Fruit fly (Drosophila melanogaster): ENCODE results near the gene ImpE2.
A peak's percentile ranks its signal among the peaks of the same experiment; 100 is the strongest.

Gene ImpE2

dm6 chr3L:3517894-3518293, 5.4 kb upstream of the ImpE2 start (continued):
- peak; percentile 72 for TF ChIP-seq CG6808 (GFP tag; optimal IDR thresholded peaks at IDR 0.05)
- TF ChIP-seq CG6163 (GFP tag; IDR thresholded peaks at IDR 0.05) = peak; percentile 98
- TF ChIP-seq CG6792 (GFP tag; optimal IDR thresholded peaks at IDR 0.05) = peak; percentile 94
- TF ChIP-seq Sox15 (GFP tag; optimal IDR thresholded peaks at IDR 0.05) = peak; percentile 91
- TF ChIP-seq Sox102F (GFP tag; optimal IDR thresholded peaks at IDR 0.05) = peak; percentile 94
- TF ChIP-seq Hr38 (GFP tag; optimal IDR thresholded peaks at IDR 0.05) = peak; percentile 61
- peak; percentile 78 for TF ChIP-seq CG16779 (tag; optimal IDR thresholded peaks at IDR 0.05)
- peak; percentile 94 for TF ChIP-seq lz (GFP tag; optimal IDR thresholded peaks at IDR 0.05)
- TF ChIP-seq CG11902 (GFP tag; optimal IDR thresholded peaks at IDR 0.05) = peak; percentile 90
- TF ChIP-seq CG8119 (GFP tag; IDR thresholded peaks at IDR 0.05) = peak; percentile 96
- peak; percentile 80 for TF ChIP-seq Ets96B (tag; optimal IDR thresholded peaks at IDR 0.05)
- TF ChIP-seq OdsH (GFP tag; optimal IDR thresholded peaks at IDR 0.05) = peak; percentile 92
- TF ChIP-seq topi (GFP tag; optimal IDR thresholded peaks at IDR 0.05) = peak; percentile 92
- peak; percentile 85 for TF ChIP-seq CG6276 (GFP tag; optimal IDR thresholded peaks at IDR 0.05)
- TF ChIP-seq ss (GFP tag; optimal IDR thresholded peaks at IDR 0.05) = peak; percentile 76
- peak; percentile 99 for TF ChIP-seq svp (GFP tag)
- TF ChIP-seq esn (GFP tag; optimal IDR thresholded peaks at IDR 0.05) = peak; percentile 95
- peak; percentile 94 for TF ChIP-seq pdm3 (GFP tag; optimal IDR thresholded peaks at IDR 0.05)
- TF ChIP-seq CG34406 (GFP tag; optimal IDR thresholded peaks at IDR 0.05) = peak; percentile 88
- TF ChIP-seq CG10631 (GFP tag; optimal IDR thresholded peaks at IDR 0.05) = peak; percentile 89
- peak; percentile 92 for TF ChIP-seq vri (GFP tag; optimal IDR thresholded peaks at IDR 0.05)
- peak; percentile 82 for TF ChIP-seq CG11762 (GFP tag; optimal IDR thresholded peaks at IDR 0.05; ENCODE audit: insufficient read depth)
- TF ChIP-seq CG1621 (tag; optimal IDR thresholded peaks at IDR 0.05) = peak; percentile 78
- peak; percentile 39 for TF ChIP-seq CG9139 (GFP tag; optimal IDR thresholded peaks at IDR 0.05)
- TF ChIP-seq dsx (GFP tag; optimal IDR thresholded peaks at IDR 0.05; ENCODE audit: poor library complexity, severe bottlenecking) = peak; percentile 84
- peak; percentile 95 for TF ChIP-seq Met (GFP tag; optimal IDR thresholded peaks at IDR 0.05)
- peak; percentile 92 for TF ChIP-seq Sox14 (GFP tag; optimal IDR thresholded peaks at IDR 0.05)
- peak; percentile 84 for TF ChIP-seq CG7368 (GFP tag; optimal IDR thresholded peaks at IDR 0.05)
- peak; percentile 80 for TF ChIP-seq CG8319 (GFP tag; optimal IDR thresholded peaks at IDR 0.05)
- peak; percentile 64 to 80 for TF ChIP-seq salr (GFP tag; optimal IDR thresholded peaks at IDR 0.05)
- peak; percentile 70 for TF ChIP-seq Blimp-1 (GFP tag; optimal IDR thresholded peaks at IDR 0.05)
- TF ChIP-seq Eip78C (GFP tag) = peak; percentile 97
- peak; percentile 91 for TF ChIP-seq Hr4 (GFP tag; optimal IDR thresholded peaks at IDR 0.05)
- peak; percentile 91 for TF ChIP-seq acj6 (GFP tag; optimal IDR thresholded peaks at IDR 0.05)
- peak; percentile 91 for TF ChIP-seq achi (GFP tag; optimal IDR thresholded peaks at IDR 0.05)
- peak; percentile 79 for TF ChIP-seq CG10669 (GFP tag; optimal IDR thresholded peaks at IDR 0.05)
- TF ChIP-seq CG4318 (GFP tag; optimal IDR thresholded peaks at IDR 0.05) = peak; percentile 66

- TF ChIP-seq CG11762 (GFP tag; optimal IDR thresholded peaks at IDR 0.05; ENCODE audit: insufficient read depth) = no peak
- no peak for TF ChIP-seq Sox15 (GFP tag; optimal IDR thresholded peaks at IDR 0.05)
- no peak for TF ChIP-seq Met (GFP tag; optimal IDR thresholded peaks at IDR 0.05)
- no peak for TF ChIP-seq CG1621 (tag; optimal IDR thresholded peaks at IDR 0.05)
- no peak for TF ChIP-seq CG32006 (GFP tag; optimal IDR thresholded peaks at IDR 0.05)
- TF ChIP-seq ss (GFP tag; optimal IDR thresholded peaks at IDR 0.05) = no peak
- no peak for TF ChIP-seq lz (GFP tag; optimal IDR thresholded peaks at IDR 0.05)
- no peak for TF ChIP-seq CG8319 (GFP tag; optimal IDR thresholded peaks at IDR 0.05)
- TF ChIP-seq CG10631 (GFP tag; optimal IDR thresholded peaks at IDR 0.05) = no peak
- no peak for TF ChIP-seq CG9139 (GFP tag; optimal IDR thresholded peaks at IDR 0.05)
- no peak for TF ChIP-seq Ets96B (tag; optimal IDR thresholded peaks at IDR 0.05)
- no peak for TF ChIP-seq Hr38 (GFP tag; optimal IDR thresholded peaks at IDR 0.05)
- TF ChIP-seq CG16779 (tag; optimal IDR thresholded peaks at IDR 0.05) = no peak
- no peak for TF ChIP-seq Sox14 (GFP tag; optimal IDR thresholded peaks at IDR 0.05)
- no peak for TF ChIP-seq CG11902 (GFP tag; optimal IDR thresholded peaks at IDR 0.05)
- TF ChIP-seq fd59A (GFP tag; optimal IDR thresholded peaks at IDR 0.05) = no peak
These were observed 4.0 kb upstream of the ImpE2 start for dm6 chr3L:3516485-3516884.

Measured in whole organism, prepupa.